Fruit fly (Drosophila melanogaster) whole organism, wandering third instar larva: ENCODE results near the gene Scm.
A peak's percentile ranks its signal among the peaks of the same experiment; 100 is the strongest.

ENCODE experiments used
- Abd-B ChIP-seq: fragments of >200 bp; optimal IDR thresholded peaks from 2 replicates; lab custom pipeline; 2017; ENCODE audit warnings: missing biosample characterization, missing genetic modification characterization
- CG32264 ChIP-seq: fragments of 200-800 bp; sonication (Bioruptor generic); optimal IDR thresholded peaks from 2 replicates; lab custom pipeline; 2016; ENCODE audit warnings: missing biosample characterization, missing genetic modification characterization
- CG9705 ChIP-seq: fragments of 200-800 bp; sonication (Bioruptor generic); optimal IDR thresholded peaks from 2 replicates; lab custom pipeline; 2018; ENCODE audit warnings: missing biosample characterization, mild to moderate bottlenecking, missing genetic modification characterization
- CrebA ChIP-seq: fragments of 200-800 bp; sonication (Bioruptor generic); optimal IDR thresholded peaks from 2 replicates; lab custom pipeline; 2016; ENCODE audit warnings: missing biosample characterization, mild to moderate bottlenecking, missing genetic modification characterization, borderline replicate concordance
- Dfd ChIP-seq: fragments of >200 bp; optimal IDR thresholded peaks from 2 replicates; lab custom pipeline; 2017; ENCODE audit warnings: missing biosample characterization, missing genetic modification characterization
- Dif ChIP-seq: fragments of 200-275, 200-300 bp; sonication (Bioruptor generic); optimal IDR thresholded peaks from 2 replicates; lab custom pipeline; 2018; ENCODE audit warnings: missing biosample characterization, missing genetic modification characterization; ENCODE audit not compliant: partially characterized antibody
- GATAd ChIP-seq: sonication (Bioruptor generic); optimal IDR thresholded peaks from 2 replicates; lab custom pipeline; 2016; ENCODE audit warnings: missing biosample characterization, missing genetic modification characterization
- Hnf4 ChIP-seq: fragments of 200-800 bp; sonication (Bioruptor generic); optimal IDR thresholded peaks from 2 replicates; lab custom pipeline; 2016; ENCODE audit warnings: missing biosample characterization, mild to moderate bottlenecking, missing genetic modification characterization
- Hr78 ChIP-seq: fragments of >200 bp; optimal IDR thresholded peaks from 2 replicates; lab custom pipeline; 2017; ENCODE audit warnings: missing biosample characterization, missing genetic modification characterization
- Hr83 ChIP-seq: fragments of 200-300 bp; sonication (Bioruptor generic); optimal IDR thresholded peaks from 2 replicates; lab custom pipeline; 2016; ENCODE audit warnings: missing biosample characterization, mild to moderate bottlenecking, missing genetic modification characterization, moderate library complexity; ENCODE audit not compliant: poor library complexity, severe bottlenecking
- Jra ChIP-seq: sonication (Bioruptor generic); optimal IDR thresholded peaks from 2 replicates; lab custom pipeline; 2016; ENCODE audit warnings: missing biosample characterization, missing genetic modification characterization
- Mio ChIP-seq: sonication (Bioruptor generic); optimal IDR thresholded peaks from 2 replicates; lab custom pipeline; 2016; ENCODE audit warnings: missing biosample characterization, missing genetic modification characterization
- Myc ChIP-seq: fragments of >200 bp; optimal IDR thresholded peaks from 2 replicates; lab custom pipeline; 2017
- N ChIP-seq: fragments of >200 bp; optimal IDR thresholded peaks from 2 replicates; lab custom pipeline; 2018; ENCODE audit warnings: missing biosample characterization, missing external identifiers, missing genetic modification characterization
- OdsH ChIP-seq: fragments of 200-800 bp; sonication (Bioruptor generic); optimal IDR thresholded peaks from 2 replicates; lab custom pipeline; 2016; ENCODE audit warnings: missing biosample characterization, mild to moderate bottlenecking, missing genetic modification characterization
- Rel ChIP-seq, 2 experiments: fragments of 200-800 bp; sonication (Bioruptor generic) in 1 of 2; optimal IDR thresholded peaks; 2 replicates in 1 of 2; 3 replicates in 1 of 2; lab custom pipeline; 2016 to 2019; ENCODE audit warnings: mild to moderate bottlenecking in 2 of 2, missing biosample characterization in 2 of 2, missing genetic modification characterization in 2 of 2, moderate library complexity in 1 of 2
- Sp1 ChIP-seq: fragments of 200-800 bp; sonication (Bioruptor generic); optimal IDR thresholded peaks from 3 replicates; lab custom pipeline; 2019; ENCODE audit warnings: missing biosample characterization, mild to moderate bottlenecking, missing genetic modification characterization, moderate library complexity
- Vsx2 ChIP-seq: fragments of 200-300, 225-300 bp; sonication (Bioruptor generic); optimal IDR thresholded peaks from 2 replicates; lab custom pipeline; 2018; ENCODE audit warnings: missing biosample characterization, missing genetic modification characterization; ENCODE audit not compliant: partially characterized antibody
- br ChIP-seq: fragments of 200-800 bp; sonication (Bioruptor generic); optimal IDR thresholded peaks from 2 replicates; lab custom pipeline; 2016; ENCODE audit warnings: missing biosample characterization, missing genetic modification characterization
- dl ChIP-seq, 2 experiments: fragments of 175-275, 200-275 bp in 1 of 2; fragments of 200-275 bp in 1 of 2; sonication (Bioruptor generic); optimal IDR thresholded peaks; lab custom pipeline; 2018; ENCODE audit warnings: mild to moderate bottlenecking in 2 of 2, missing biosample characterization in 2 of 2, missing genetic modification characterization in 2 of 2, moderate library complexity in 2 of 2; ENCODE audit not compliant: partially characterized antibody in 2 of 2, insufficient read depth in 1 of 2
- dsf ChIP-seq: sonication (Bioruptor generic); optimal IDR thresholded peaks from 2 replicates; lab custom pipeline; 2016; ENCODE audit warnings: missing biosample characterization, missing genetic modification characterization, borderline replicate concordance
- ey ChIP-seq: fragments of 200-800 bp; sonication (Bioruptor generic); optimal IDR thresholded peaks from 2 replicates; lab custom pipeline; 2016; ENCODE audit warnings: missing biosample characterization, missing genetic modification characterization
- foxo ChIP-seq, 2 experiments: fragments of 200-800 bp; sonication (Bioruptor generic); optimal IDR thresholded peaks; 2 replicates in 1 of 2; 3 replicates in 1 of 2; lab custom pipeline; 2016 to 2017; ENCODE audit warnings: missing biosample characterization in 2 of 2, missing genetic modification characterization in 2 of 2
- fru ChIP-seq: fragments of 200-800 bp; sonication (Bioruptor generic); optimal IDR thresholded peaks from 3 replicates; lab custom pipeline; 2016; ENCODE audit warnings: missing biosample characterization, mild to moderate bottlenecking, missing genetic modification characterization
- h ChIP-seq: fragments of 200-800 bp; sonication (Bioruptor generic); optimal IDR thresholded peaks from 3 replicates; lab custom pipeline; 2016; ENCODE audit warnings: missing biosample characterization, mild to moderate bottlenecking, missing genetic modification characterization
- jim ChIP-seq: fragments of 175-275, 200-325 bp; sonication (Bioruptor generic); optimal IDR thresholded peaks from 2 replicates; lab custom pipeline; 2016; ENCODE audit warnings: missing biosample characterization, mild to moderate bottlenecking, missing genetic modification characterization
- lola ChIP-seq: fragments of >200 bp; optimal IDR thresholded peaks from 2 replicates; lab custom pipeline; 2017; ENCODE audit warnings: missing biosample characterization, missing genetic modification characterization
- pan ChIP-seq: fragments of >200 bp; optimal IDR thresholded peaks from 2 replicates; lab custom pipeline; 2017
- psq ChIP-seq: fragments of 200-800 bp; sonication (Bioruptor generic); optimal IDR thresholded peaks from 3 replicates; lab custom pipeline; 2017; ENCODE audit warnings: missing biosample characterization, mild to moderate bottlenecking, missing genetic modification characterization, moderate library complexity
- rgr ChIP-seq: fragments of 200-800 bp; sonication (Bioruptor generic); optimal IDR thresholded peaks from 3 replicates; lab custom pipeline; 2016; ENCODE audit warnings: missing biosample characterization, mild to moderate bottlenecking, missing genetic modification characterization
- sage ChIP-seq: fragments of 200-800 bp; sonication (Bioruptor generic); optimal IDR thresholded peaks from 2 replicates; lab custom pipeline; 2016; ENCODE audit warnings: missing biosample characterization, mild to moderate bottlenecking, missing genetic modification characterization
- sv ChIP-seq: fragments of 200-800 bp; sonication (Bioruptor generic); optimal IDR thresholded peaks from 3 replicates; lab custom pipeline; 2016; ENCODE audit warnings: missing biosample characterization, missing genetic modification characterization
- tai ChIP-seq: sonication (Bioruptor generic); optimal IDR thresholded peaks from 2 replicates; lab custom pipeline; 2016; ENCODE audit warnings: missing biosample characterization, missing genetic modification characterization
- usp ChIP-seq: fragments of >200 bp; optimal IDR thresholded peaks from 2 replicates; lab custom pipeline; 2017; ENCODE audit warnings: missing biosample characterization, missing genetic modification characterization
- woc ChIP-seq: sonication (Bioruptor generic); optimal IDR thresholded peaks from 2 replicates; lab custom pipeline; 2016; ENCODE audit warnings: missing biosample characterization, mild to moderate bottlenecking, missing genetic modification characterization

The Scm gene

DNA sequence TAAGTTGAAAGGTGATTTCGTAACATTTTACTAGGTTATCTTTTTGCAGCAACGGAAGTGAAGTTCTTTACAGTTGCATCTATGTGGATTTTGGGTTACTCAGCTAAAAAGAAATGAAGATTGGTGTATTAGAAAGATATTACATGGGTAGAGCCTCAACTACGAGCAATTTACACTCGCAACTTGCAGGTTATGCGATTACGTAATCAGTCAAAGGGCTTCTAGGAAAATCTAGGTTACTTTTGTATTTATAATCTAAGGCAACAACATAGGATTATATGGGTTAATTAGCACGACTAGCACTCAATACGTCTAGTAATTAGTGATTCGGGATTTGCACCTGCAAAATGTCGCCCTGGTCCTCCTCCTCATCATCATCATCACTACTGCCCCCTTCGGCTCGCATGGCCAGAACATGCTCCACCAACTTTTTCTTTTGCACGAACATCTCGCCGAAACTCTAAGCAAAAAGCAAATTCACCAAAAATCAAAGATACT, 36.8 kb upstream of the Scm start, which contains the start of gene Dhc1:
Gene Dhc1, minus strand, starts transcription at position 448 of the 498 bp plus-strand sequence.
- TF ChIP-seq tai (GFP tag; lab: Kevin White, UChicago), result no peak

DNA sequence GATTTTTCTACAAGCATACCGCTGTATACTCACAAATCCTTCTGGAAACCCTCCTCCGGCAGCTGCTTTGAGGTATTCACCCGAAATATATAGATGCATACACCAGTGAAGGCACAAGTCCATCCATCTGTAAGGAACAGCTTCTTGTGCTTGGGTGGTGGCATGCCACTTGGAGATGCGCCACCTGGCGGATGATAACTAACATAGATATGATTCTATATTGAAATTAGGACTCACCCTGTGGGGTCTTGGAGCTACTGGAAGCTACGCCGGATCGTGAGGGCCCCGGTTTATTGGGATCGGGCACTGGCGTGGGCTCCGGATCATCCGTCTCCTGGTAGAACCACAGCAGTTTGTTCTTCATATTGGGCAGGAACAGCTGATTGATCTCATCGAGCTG, 35.8 kb upstream of the Scm start:
- TF ChIP-seq Rel (GFP tag; optimal IDR thresholded peaks at IDR 0.05; lab: Kevin White, UChicago) (no peak), Rel (tag; optimal IDR thresholded peaks at IDR 0.05; lab: Kevin White, UChicago) (no peak), pan (lab: Kevin White, UChicago) (no peak), h (GFP tag; lab: Kevin White, UChicago) (no peak), lola (no peak), Hnf4 (GFP tag; lab: Kevin White, UChicago) (no peak), Abd-B (GFP tag; lab: Kevin White, UChicago) (no peak), jim (GFP tag; lab: Kevin White, UChicago) (no peak), dsf (GFP tag; lab: Kevin White, UChicago) (no peak), OdsH (GFP tag; lab: Kevin White, UChicago) (no peak), foxo (GFP tag; optimal IDR thresholded peaks at IDR 0.05; lab: Kevin White, UChicago) (no peak)

DNA sequence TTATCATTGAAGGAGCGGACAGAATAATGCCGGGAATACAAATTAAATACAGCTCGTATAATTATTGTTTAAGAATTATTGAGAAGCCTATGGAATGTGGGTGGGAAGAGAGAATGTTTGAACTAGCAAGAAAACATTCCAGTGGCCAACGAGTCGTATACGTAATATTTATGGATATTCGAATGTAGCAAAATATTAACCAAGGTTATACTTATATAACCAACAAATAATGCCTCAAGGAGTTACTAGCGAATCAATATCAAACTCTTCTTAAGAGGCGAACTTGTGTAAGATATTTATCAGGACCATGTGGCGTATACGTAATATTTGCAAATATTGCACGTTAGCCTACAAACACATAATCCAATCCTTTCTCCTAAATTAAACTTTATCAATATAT, 28.0 kb upstream of the Scm start:
- TF ChIP-seq fru (GFP tag; lab: Kevin White, UChicago) (no peak), lola (no peak), dsf (GFP tag; lab: Kevin White, UChicago) (no peak), Jra (GFP tag; lab: Kevin White, UChicago) (no peak), Hr78 (no peak)
- TF ChIP-seq, all 38 proteins: peak for 0

DNA sequence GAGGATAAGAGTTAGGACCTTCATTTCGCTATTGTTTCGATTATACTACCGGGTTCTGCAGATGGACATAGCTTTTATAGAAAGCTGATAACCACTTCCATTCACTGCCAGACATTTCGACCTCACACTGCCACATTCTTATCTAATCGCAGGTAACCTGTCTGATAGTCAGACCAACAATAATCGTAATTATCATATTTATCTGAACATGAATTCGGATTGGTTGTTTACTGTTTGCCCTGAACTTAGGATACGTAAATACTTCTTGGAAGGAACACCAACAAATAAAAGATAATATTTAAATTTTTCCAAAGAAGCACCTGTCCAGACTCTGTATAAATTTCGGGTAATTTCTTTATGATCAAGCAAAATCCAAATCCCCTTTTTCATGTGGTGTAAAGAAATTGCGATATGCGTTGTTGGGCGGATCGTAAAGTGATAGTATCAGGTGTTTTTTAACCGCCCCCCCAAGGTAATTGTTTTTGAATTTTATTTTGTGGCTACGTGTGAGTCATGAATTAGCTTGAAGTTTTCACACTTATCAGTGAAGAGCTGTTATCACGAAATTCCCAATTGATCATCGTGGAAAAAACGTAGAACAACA, 8.8 kb upstream of the Scm start, which contains the start of gene Fst:
Gene Fst, minus strand, starts transcription at position 51 of the 604 bp plus-strand sequence.
- no peak for TF ChIP-seq Sp1 (GFP tag; lab: Kevin White, UChicago)
- peak; percentile 19 for TF ChIP-seq fru (GFP tag; lab: Kevin White, UChicago)
- no peak for TF ChIP-seq br (GFP tag; lab: Kevin White, UChicago)
- no peak for TF ChIP-seq OdsH (GFP tag; lab: Kevin White, UChicago)
- TF ChIP-seq Jra (GFP tag; lab: Kevin White, UChicago), result no peak
- no peak for TF ChIP-seq woc (GFP tag; lab: Kevin White, UChicago)
- no peak for TF ChIP-seq dsf (GFP tag; lab: Kevin White, UChicago)
- no peak for TF ChIP-seq sv
- TF ChIP-seq Hr83 (GFP tag; lab: Kevin White, UChicago), result no peak
- no peak for TF ChIP-seq Mio
- no peak for TF ChIP-seq usp
- TF ChIP-seq Vsx2 (GFP tag; lab: Kevin White, UChicago), result no peak
- TF ChIP-seq Hnf4 (GFP tag; lab: Kevin White, UChicago), result no peak
- no peak for TF ChIP-seq Rel (GFP tag; optimal IDR thresholded peaks at IDR 0.05; lab: Kevin White, UChicago)
- TF ChIP-seq Rel (tag; optimal IDR thresholded peaks at IDR 0.05; lab: Kevin White, UChicago), result peak; percentile 5
- peak in 1 of 2 experiments; percentile 13 for TF ChIP-seq foxo (GFP tag; optimal IDR thresholded peaks at IDR 0.05; lab: Kevin White, UChicago)
- TF ChIP-seq tai (GFP tag; lab: Kevin White, UChicago), result no peak
- TF ChIP-seq sage (GFP tag; lab: Kevin White, UChicago), result no peak
- TF ChIP-seq Myc (lab: Kevin White, UChicago), result no peak
- TF ChIP-seq rgr, result no peak
- no peak for TF ChIP-seq ey (GFP tag; lab: Kevin White, UChicago)
- TF ChIP-seq CG9705 (GFP tag; lab: Kevin White, UChicago), result no peak
- no peak for TF ChIP-seq pan (lab: Kevin White, UChicago)
- no peak for TF ChIP-seq N (GFP tag; lab: Kevin White, UChicago)
- no peak for TF ChIP-seq Dif (GFP tag; lab: Kevin White, UChicago)
- no peak for TF ChIP-seq CrebA (GFP tag; lab: Kevin White, UChicago)
- no peak for TF ChIP-seq Dfd (GFP tag; lab: Kevin White, UChicago)
- TF ChIP-seq GATAd (GFP tag; lab: Kevin White, UChicago), result no peak
- no peak for TF ChIP-seq CG32264 (GFP tag; lab: Kevin White, UChicago)
- TF ChIP-seq Abd-B (GFP tag; lab: Kevin White, UChicago), result no peak
- TF ChIP-seq dl (GFP tag; optimal IDR thresholded peaks at IDR 0.05; lab: Kevin White, UChicago; ENCODE audit: insufficient read depth in 1 of 2, partially characterized antibody in 2 of 2), result no peak
- peak; percentile 14 for TF ChIP-seq h (GFP tag; lab: Kevin White, UChicago)
- TF ChIP-seq jim (GFP tag; lab: Kevin White, UChicago), result no peak
- no peak for TF ChIP-seq psq (GFP tag; lab: Kevin White, UChicago)
